Worm (Caenorhabditis elegans): Measurements from ENCODE around the gene pacl-1.

Gene pacl-1

ce11 chrV:16235647-16236046, 39.6 kb downstream of the pacl-1 start, which contains the start of gene srh-98:
Gene srh-98, minus strand, starts transcription at chrV:16235747.
- TF ChIP-seq nhr-71 (tag; optimal IDR thresholded peaks at IDR 0.05) (no peak), fkh-10 (GFP tag; optimal IDR thresholded peaks at IDR 0.05) (no peak), rnt-1 (tag; optimal IDR thresholded peaks at IDR 0.05) (no peak), F16B12.6 (tag; optimal IDR thresholded peaks at IDR 0.05) (no peak), irx-1 (tag; optimal IDR thresholded peaks at IDR 0.05) (no peak), nhr-237 (tag; optimal IDR thresholded peaks at IDR 0.05) (no peak), dsc-1 (tag; optimal IDR thresholded peaks at IDR 0.05) (no peak), ceh-63 (GFP tag; optimal IDR thresholded peaks at IDR 0.05) (no peak), nhr-20 (tag; optimal IDR thresholded peaks at IDR 0.05) (no peak), ets-5 (GFP tag; IDR thresholded peaks at IDR 0.05) (no peak), zag-1 (tag; optimal IDR thresholded peaks at IDR 0.05) (no peak)

DNA sequence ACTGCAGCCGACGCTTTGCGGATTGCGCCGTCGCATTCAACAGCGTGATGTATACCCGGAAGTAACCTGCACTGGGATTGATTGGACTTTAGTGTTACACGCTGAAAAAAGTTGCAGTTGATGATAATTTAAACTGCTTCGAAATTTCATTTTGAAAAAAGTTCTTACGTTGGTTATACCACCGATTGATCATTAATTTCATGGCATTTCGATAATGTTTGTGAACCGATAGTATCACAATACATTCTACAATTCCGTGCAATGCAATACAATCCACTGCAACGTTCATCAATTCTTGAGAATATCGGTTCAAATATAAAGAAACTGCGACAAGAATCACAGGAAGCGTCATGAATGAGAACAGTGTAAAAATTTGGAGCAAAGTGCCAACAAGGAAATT, 40.1 kb downstream of the pacl-1 start, which contains the start of gene F21H7.3:
TSS of gene F21H7.3 (minus strand) at position 101 of the 400 bp plus-strand sequence.
- TF ChIP-seq lin-39 (tag; optimal IDR thresholded peaks at IDR 0.05) = no peak
- no peak for TF ChIP-seq unc-86 (tag; optimal IDR thresholded peaks at IDR 0.05)
- TF ChIP-seq nhr-28 (tag; optimal IDR thresholded peaks at IDR 0.05) = no peak
- no peak for TF ChIP-seq fkh-4 (tag; optimal IDR thresholded peaks at IDR 0.05; ENCODE audit: borderline replicate concordance)
- TF ChIP-seq ceh-90 (tag; optimal IDR thresholded peaks at IDR 0.05) = no peak
- no peak for TF ChIP-seq unc-30 (tag; optimal IDR thresholded peaks at IDR 0.05)
- TF ChIP-seq lsy-2 (tag; optimal IDR thresholded peaks at IDR 0.05) = no peak
- no peak for TF ChIP-seq mep-1 (tag; optimal IDR thresholded peaks at IDR 0.05)
- no peak for TF ChIP-seq unc-98 (GFP tag; IDR thresholded peaks at IDR 0.05)
- TF ChIP-seq pqm-1 (tag; optimal IDR thresholded peaks at IDR 0.05) = no peak
- TF ChIP-seq fkh-8 (tag; optimal IDR thresholded peaks at IDR 0.05) = no peak
- TF ChIP-seq irx-1 (tag; optimal IDR thresholded peaks at IDR 0.05) = no peak
- no peak for TF ChIP-seq nhr-12 (tag; optimal IDR thresholded peaks at IDR 0.05)
- no peak for TF ChIP-seq swsn-7 (tag; optimal IDR thresholded peaks at IDR 0.05)
- no peak for TF ChIP-seq lin-14 (GFP tag; optimal IDR thresholded peaks at IDR 0.05)
- TF ChIP-seq mdl-1 (tag; optimal IDR thresholded peaks at IDR 0.05) = no peak
- no peak for TF ChIP-seq jun-1 (tag; optimal IDR thresholded peaks at IDR 0.05)
- TF ChIP-seq ceh-82 (tag; optimal IDR thresholded peaks at IDR 0.05) = no peak
- TF ChIP-seq nhr-76 (tag; optimal IDR thresholded peaks at IDR 0.05) = no peak
- TF ChIP-seq snpc-4 (tag; optimal IDR thresholded peaks at IDR 0.05) = no peak

DNA sequence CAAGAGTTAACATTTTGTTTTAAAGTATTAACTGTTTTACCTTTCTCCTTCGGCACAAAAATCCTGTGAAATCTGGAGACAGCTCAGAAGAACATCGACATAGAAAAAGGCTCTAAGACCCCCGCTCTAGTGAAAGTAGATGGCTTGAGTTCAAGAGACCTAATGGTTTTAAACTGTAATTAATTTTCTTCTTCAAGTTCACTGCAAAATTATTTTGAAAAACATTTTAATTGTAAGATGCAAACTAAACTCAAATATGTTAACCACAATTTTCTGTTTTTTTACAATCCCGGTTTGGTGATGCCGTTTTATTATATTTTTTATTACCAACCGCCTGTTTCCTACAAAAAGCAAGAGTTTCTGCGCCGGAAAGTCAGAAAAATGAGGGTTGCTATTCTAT, 41.6 kb downstream of the pacl-1 start, which contains the start of gene clec-233:
TSS of gene clec-233 (plus strand) at position 301 of the 400 bp plus-strand sequence.
- no peak for TF ChIP-seq lin-14 (GFP tag; optimal IDR thresholded peaks at IDR 0.05)
- no peak for TF ChIP-seq nhr-12 (tag; optimal IDR thresholded peaks at IDR 0.05)
- no peak for TF ChIP-seq unc-62 (GFP tag; optimal IDR thresholded peaks at IDR 0.05)
- TF ChIP-seq efl-3 (GFP tag; optimal IDR thresholded peaks at IDR 0.05) = no peak
- TF ChIP-seq C16A3.4 (tag; optimal IDR thresholded peaks at IDR 0.05) = no peak
- no peak for TF ChIP-seq unc-30 (tag; optimal IDR thresholded peaks at IDR 0.05)
- TF ChIP-seq isw-1 (GFP tag; IDR thresholded peaks at IDR 0.05) = no peak
- TF ChIP-seq unc-130 (tag; optimal IDR thresholded peaks at IDR 0.05) = no peak
- no peak for TF ChIP-seq fkh-4 (tag; optimal IDR thresholded peaks at IDR 0.05; ENCODE audit: borderline replicate concordance)
- TF ChIP-seq C04F5.9 (tag; optimal IDR thresholded peaks at IDR 0.05) = no peak
- TF ChIP-seq pag-3 (tag; optimal IDR thresholded peaks at IDR 0.05; ENCODE audit: borderline replicate concordance, insufficient read depth) = no peak
- TF ChIP-seq C34B4.2 (tag; optimal IDR thresholded peaks at IDR 0.05) = no peak
- no peak for TF ChIP-seq lin-39 (tag; optimal IDR thresholded peaks at IDR 0.05)
- TF ChIP-seq mep-1 (tag; optimal IDR thresholded peaks at IDR 0.05) = no peak
- TF ChIP-seq pqm-1 (tag; optimal IDR thresholded peaks at IDR 0.05) = no peak
- TF ChIP-seq zag-1 (tag; optimal IDR thresholded peaks at IDR 0.05) = no peak
- TF ChIP-seq sup-37 (GFP tag; optimal IDR thresholded peaks at IDR 0.05) = no peak
- no peak for TF ChIP-seq ama-1 (optimal IDR thresholded peaks at IDR 0.05)
- TF ChIP-seq tlp-1 (tag; optimal IDR thresholded peaks at IDR 0.05) = no peak
